Worm (Caenorhabditis elegans) whole organism, mixed stage, embryonic: Measurements from ENCODE around the gene F36G9.13.

Experiments used
- nhr-12 ChIP-seq: fragments of 150-350 bp; optimal IDR thresholded peaks from 2 replicates; lab custom pipeline; 2014; ENCODE audit warnings: missing biosample characterization, missing genetic modification characterization
- nhr-237 ChIP-seq: fragments of 150-350 bp; optimal IDR thresholded peaks from 2 replicates; lab custom pipeline; 2014; ENCODE audit warnings: missing biosample characterization, missing genetic modification characterization
- snpc-4 ChIP-seq: fragments of 150-350 bp; optimal IDR thresholded peaks from 2 replicates; lab custom pipeline; 2014; ENCODE audit warnings: missing biosample characterization, missing genetic modification characterization

ce11 chrV:15974836-15975235 lies 8.3 kb upstream of the F36G9.13 start, which contains the start of gene sru-22:
- TF ChIP-seq snpc-4: no peak
- no peak for TF ChIP-seq nhr-237 (tag; lab: Kevin White, UChicago)
- TF ChIP-seq nhr-12: no peak
